Fruit fly (Drosophila melanogaster) whole organism, pupa: ENCODE measurements around the gene tna.

ENCODE experiments used
- CG10348 ChIP-seq: fragments of 200-800 bp; sonication (Bioruptor generic); IDR thresholded peaks from 2 replicates; pipeline ENCODE4 v1.3.6; 2022; ENCODE audit warnings: missing biosample characterization, missing genetic modification characterization
- CG12605 ChIP-seq: fragments of 200-800 bp; sonication (Bioruptor generic); IDR thresholded peaks from 2 replicates; pipeline ENCODE4 v1.3.6; 2022; ENCODE audit warnings: missing biosample characterization, missing genetic modification characterization
- CG14655 ChIP-seq: fragments of 200-800 bp; sonication (Bioruptor generic); optimal IDR thresholded peaks from 3 replicates; lab custom pipeline; 2017; ENCODE audit warnings: mild to moderate bottlenecking, missing biosample characterization, missing genetic modification reagents, missing genetic modification characterization
- CG32121 ChIP-seq: fragments of 200-800 bp; sonication (Bioruptor generic); IDR thresholded peaks from 2 replicates; pipeline ENCODE4 v1.3.6; 2022; ENCODE audit warnings: missing biosample characterization, missing genetic modification characterization
- CG8159 ChIP-seq: fragments of 200-800 bp; sonication (Bioruptor generic); optimal IDR thresholded peaks from 3 replicates; lab custom pipeline; 2018; ENCODE audit warnings: missing biosample characterization, mild to moderate bottlenecking, missing genetic modification characterization, moderate library complexity
- CG8301 ChIP-seq: fragments of 200-800 bp; sonication (Bioruptor generic); optimal IDR thresholded peaks from 2 replicates; lab custom pipeline; 2018; ENCODE audit warnings: missing biosample characterization, mild to moderate bottlenecking, missing genetic modification characterization
- CG9948 ChIP-seq: fragments of 200-800 bp; sonication (Bioruptor generic); optimal IDR thresholded peaks from 2 replicates; lab custom pipeline; 2018; ENCODE audit warnings: missing biosample characterization, mild to moderate bottlenecking, missing genetic modification characterization, moderate library complexity
- EcR ChIP-seq: fragments of 200-800 bp; sonication (Bioruptor generic); optimal IDR thresholded peaks from 3 replicates; lab custom pipeline; 2019; ENCODE audit warnings: missing biosample characterization, missing genetic modification characterization, mild to moderate bottlenecking, moderate library complexity, missing genetic modification reagents

dm6 chr3L:10870087-10870486 lies 34.8 kb downstream of the tna start:
- TF ChIP-seq CG10348 (GFP tag; lab: Robert Waterston, UW) (no peak), EcR (GFP tag; lab: Kevin White, UChicago) (no peak), CG14655 (GFP tag; lab: Kevin White, UChicago) (no peak), CG9948 (no peak), CG8301 (tag; lab: Kevin White, UChicago) (no peak), CG12605 (GFP tag; lab: Robert Waterston, UW) (no peak), CG32121 (GFP tag; lab: Robert Waterston, UW) (no peak), CG8159 (tag; lab: Kevin White, UChicago) (no peak)
